Fruit fly (Drosophila melanogaster) whole organism, prepupa: Measurements from ENCODE around the gene C1GalTA.

Source experiments
- CG1621 ChIP-seq: fragments of 200-800 bp; sonication (Bioruptor generic); optimal IDR thresholded peaks from 3 replicates; lab custom pipeline; 2018; ENCODE audit warnings: missing biosample characterization, mild to moderate bottlenecking, missing genetic modification characterization
- CG6854 ChIP-seq: fragments of 200-800 bp; sonication (Bioruptor generic); optimal IDR thresholded peaks from 2 replicates; lab custom pipeline; 2017; ENCODE audit warnings: missing biosample characterization, mild to moderate bottlenecking, missing genetic modification characterization
- Ets21C ChIP-seq: fragments of 200-800 bp; sonication (Bioruptor generic); optimal IDR thresholded peaks from 3 replicates; lab custom pipeline; 2016; ENCODE audit warnings: missing biosample characterization, missing genetic modification characterization
- lz ChIP-seq: fragments of 200-800 bp; sonication (Bioruptor generic); optimal IDR thresholded peaks from 3 replicates; lab custom pipeline; 2016; ENCODE audit warnings: missing biosample characterization, missing genetic modification characterization
- svp ChIP-seq: fragments of 200-800 bp; sonication (Bioruptor generic); peaks from one replicate; lab custom pipeline; 2016; ENCODE audit warnings: missing biosample characterization, missing genetic modification characterization

dm6 chr2L:8980359-8980758, 29.3 kb upstream of the C1GalTA start, which contains the start of gene CG18662:
- TF ChIP-seq CG1621 (no peak), CG6854 (no peak), Ets21C (GFP tag; lab: Kevin White, UChicago) (no peak), svp (GFP tag; lab: Kevin White, UChicago) (no peak), lz (no peak)
